Worm (Caenorhabditis elegans): Measurements from ENCODE around the gene ncs-5.

ce11 chrV:18837125-18837524 is 17.6 kb downstream of the ncs-5 start, which contains the start of gene cyp-33D3:
- no peak for TF ChIP-seq lin-11 (tag; optimal IDR thresholded peaks at IDR 0.05)
- TF ChIP-seq elt-1 (tag; optimal IDR thresholded peaks at IDR 0.05), result no peak
- TF ChIP-seq ztf-4 (tag; optimal IDR thresholded peaks at IDR 0.05), result no peak
- no peak for TF ChIP-seq unc-62 (GFP tag; optimal IDR thresholded peaks at IDR 0.05)
- no peak for TF ChIP-seq mdl-1 (tag; optimal IDR thresholded peaks at IDR 0.05)
- TF ChIP-seq ceh-16 (tag; optimal IDR thresholded peaks at IDR 0.05), result no peak
- TF ChIP-seq lsy-2 (tag; optimal IDR thresholded peaks at IDR 0.05), result no peak
- no peak for TF ChIP-seq skn-1 (tag; optimal IDR thresholded peaks at IDR 0.05)
- TF ChIP-seq ztf-11 (tag; optimal IDR thresholded peaks at IDR 0.05), result no peak
- no peak for TF ChIP-seq R02D3.7 (tag; optimal IDR thresholded peaks at IDR 0.05)
- TF ChIP-seq lin-39 (tag; optimal IDR thresholded peaks at IDR 0.05), result no peak
- no peak for TF ChIP-seq nhr-10 (tag; optimal IDR thresholded peaks at IDR 0.05)
- no peak for TF ChIP-seq ZK546.5 (tag; optimal IDR thresholded peaks at IDR 0.05)

Measured in whole organism, L2 larva.